Worm (Caenorhabditis elegans): Measurements from ENCODE around the gene ubc-24.

- TF ChIP-seq alr-1 (tag; optimal IDR thresholded peaks at IDR 0.05), result no peak
- TF ChIP-seq mbf-1 (tag; optimal IDR thresholded peaks at IDR 0.05), result no peak
- TF ChIP-seq ceh-82 (tag; optimal IDR thresholded peaks at IDR 0.05), result no peak
- TF ChIP-seq aly-2 (tag; optimal IDR thresholded peaks at IDR 0.05), result no peak
- no peak for TF ChIP-seq nhr-237 (tag; optimal IDR thresholded peaks at IDR 0.05)
- no peak for TF ChIP-seq nhr-25 (tag; optimal IDR thresholded peaks at IDR 0.05)
- no peak for TF ChIP-seq elt-1 (tag; optimal IDR thresholded peaks at IDR 0.05)
- no peak for TF ChIP-seq ztf-11 (tag; optimal IDR thresholded peaks at IDR 0.05)
- no peak for TF ChIP-seq peb-1 (tag; optimal IDR thresholded peaks at IDR 0.05)
- no peak for TF ChIP-seq lsy-2 (tag; optimal IDR thresholded peaks at IDR 0.05)
These were observed 45.0 kb upstream of the ubc-24 start, which contains the start of gene M195.2 for ce11 chrII:8360453-8360852.

All from whole organism, L2 larva.